Worm (Caenorhabditis elegans): ENCODE results near the gene clec-22.

DNA sequence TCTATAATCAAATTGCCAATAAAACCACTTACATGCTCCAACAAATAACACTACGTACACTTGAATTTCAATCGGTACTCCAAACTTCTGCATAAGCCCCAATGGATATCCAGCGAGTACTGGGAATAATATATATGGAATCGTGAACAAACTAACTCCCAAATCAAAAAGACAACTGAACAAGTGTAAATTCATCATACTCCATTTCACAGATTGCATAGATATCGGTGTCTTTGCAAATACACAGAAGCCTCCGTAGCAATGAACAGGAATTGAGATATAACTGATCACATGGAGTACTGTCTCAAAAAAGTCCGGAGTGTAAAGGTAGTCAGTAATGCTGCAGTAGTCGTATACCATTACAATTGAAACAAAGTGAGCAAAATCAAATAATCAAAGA, 28.8 kb upstream of the clec-22 start, which contains the start of gene srh-214:
- no peak for TF ChIP-seq lin-15B (tag; optimal IDR thresholded peaks at IDR 0.05)
- no peak for TF ChIP-seq nhr-76 (tag; optimal IDR thresholded peaks at IDR 0.05)
